Worm (Caenorhabditis elegans): ENCODE results near the gene unc-33.

The unc-33 gene

ce11 chrIV:3557331-3557730 lies 40.6 kb downstream of the unc-33 start, which contains the start of gene osm-9:
Gene osm-9, minus strand, starts transcription at chrIV:3557431.
- TF ChIP-seq T22C8.4 (GFP tag; IDR thresholded peaks at IDR 0.05): no peak
- TF ChIP-seq ztf-29 (GFP tag; IDR thresholded peaks at IDR 0.05): no peak
- no peak for TF ChIP-seq med-1 (GFP tag; optimal IDR thresholded peaks at IDR 0.05; ENCODE audit: insufficient read depth)
- no peak for TF ChIP-seq ztf-23 (GFP tag; IDR thresholded peaks at IDR 0.05)
- TF ChIP-seq tab-1 (GFP tag; IDR thresholded peaks at IDR 0.05): no peak
- TF ChIP-seq ref-1 (GFP tag; conservative IDR thresholded peaks at IDR 0.05): no peak
- TF ChIP-seq cog-1 (tag; optimal IDR thresholded peaks at IDR 0.05): no peak
- no peak for TF ChIP-seq klf-2 (GFP tag; conservative IDR thresholded peaks at IDR 0.05)
- no peak for TF ChIP-seq flt-1 (GFP tag; IDR thresholded peaks at IDR 0.05)

ce11 chrIV:3559201-3559600 lies 42.5 kb downstream of the unc-33 start:
- TF ChIP-seq tab-1 (GFP tag; IDR thresholded peaks at IDR 0.05): no peak
- TF ChIP-seq med-1 (GFP tag; optimal IDR thresholded peaks at IDR 0.05; ENCODE audit: insufficient read depth): no peak
- TF ChIP-seq ztf-23 (GFP tag; IDR thresholded peaks at IDR 0.05): no peak
- TF ChIP-seq ref-1 (GFP tag; conservative IDR thresholded peaks at IDR 0.05): no peak
- no peak for TF ChIP-seq flt-1 (GFP tag; IDR thresholded peaks at IDR 0.05)
- no peak for TF ChIP-seq cog-1 (tag; optimal IDR thresholded peaks at IDR 0.05)
- no peak for TF ChIP-seq T22C8.4 (GFP tag; IDR thresholded peaks at IDR 0.05)
- TF ChIP-seq klf-2 (GFP tag; conservative IDR thresholded peaks at IDR 0.05): no peak
- no peak for TF ChIP-seq ztf-29 (GFP tag; IDR thresholded peaks at IDR 0.05)

ce11 chrIV:3564901-3565300 lies 48.2 kb downstream of the unc-33 start, which contains the start of gene sre-5:
Gene sre-5, plus strand, starts transcription at chrIV:3565201.
- no peak for TF ChIP-seq tab-1 (GFP tag; IDR thresholded peaks at IDR 0.05)
- TF ChIP-seq flt-1 (GFP tag; IDR thresholded peaks at IDR 0.05): no peak
- no peak for TF ChIP-seq cog-1 (tag; optimal IDR thresholded peaks at IDR 0.05)
- no peak for TF ChIP-seq ztf-23 (GFP tag; IDR thresholded peaks at IDR 0.05)
- TF ChIP-seq ref-1 (GFP tag; conservative IDR thresholded peaks at IDR 0.05): no peak
- no peak for TF ChIP-seq klf-2 (GFP tag; conservative IDR thresholded peaks at IDR 0.05)
- TF ChIP-seq ztf-29 (GFP tag; IDR thresholded peaks at IDR 0.05): no peak
- TF ChIP-seq T22C8.4 (GFP tag; IDR thresholded peaks at IDR 0.05): no peak
- no peak for TF ChIP-seq med-1 (GFP tag; optimal IDR thresholded peaks at IDR 0.05; ENCODE audit: insufficient read depth)

- TF ChIP-seq T22C8.4 (GFP tag; IDR thresholded peaks at IDR 0.05) (no peak), ztf-29 (GFP tag; IDR thresholded peaks at IDR 0.05) (no peak), med-1 (GFP tag; optimal IDR thresholded peaks at IDR 0.05; ENCODE audit: insufficient read depth) (no peak), tab-1 (GFP tag; IDR thresholded peaks at IDR 0.05) (no peak), klf-2 (GFP tag; conservative IDR thresholded peaks at IDR 0.05) (no peak), cog-1 (tag; optimal IDR thresholded peaks at IDR 0.05) (no peak), ref-1 (GFP tag; conservative IDR thresholded peaks at IDR 0.05) (no peak), ztf-23 (GFP tag; IDR thresholded peaks at IDR 0.05) (no peak), flt-1 (GFP tag; IDR thresholded peaks at IDR 0.05) (no peak)
These were observed 51.9 kb downstream of the unc-33 start, which contains the start of gene otpl-1 for ce11 chrIV:3568608-3569007. Gene otpl-1, plus strand, starts transcription at chrIV:3568979.

- no peak for TF ChIP-seq cog-1 (tag; optimal IDR thresholded peaks at IDR 0.05)
- no peak for TF ChIP-seq ztf-29 (GFP tag; IDR thresholded peaks at IDR 0.05)
- TF ChIP-seq T22C8.4 (GFP tag; IDR thresholded peaks at IDR 0.05): no peak
- no peak for TF ChIP-seq ref-1 (GFP tag; conservative IDR thresholded peaks at IDR 0.05)
- no peak for TF ChIP-seq flt-1 (GFP tag; IDR thresholded peaks at IDR 0.05)
- TF ChIP-seq klf-2 (GFP tag; conservative IDR thresholded peaks at IDR 0.05): no peak
These were observed 53.9 kb downstream of the unc-33 start for ce11 chrIV:3570612-3571011.
